Worm (Caenorhabditis elegans) whole organism, mixed stage, embryonic: ENCODE measurements around the gene cyk-7.

ENCODE experiments used
- M03D4.4 ChIP-seq: sonication (generic microtip); optimal IDR thresholded peaks from 2 replicates; lab custom pipeline; 2017; ENCODE audit warnings: mild to moderate bottlenecking, missing genetic modification characterization, missing compliant biosample characterization
- blmp-1 ChIP-seq: fragments of 150-350 bp; optimal IDR thresholded peaks from 2 replicates; lab custom pipeline; 2014; ENCODE audit warnings: missing biosample characterization, missing genetic modification characterization
- ceh-39 ChIP-seq: fragments of 150-350 bp; optimal IDR thresholded peaks from 2 replicates; lab custom pipeline; 2014; ENCODE audit warnings: missing biosample characterization, missing genetic modification characterization
- ceh-43 ChIP-seq: fragments of 200-800 bp; sonication (Bioruptor generic); optimal IDR thresholded peaks from 2 replicates; lab custom pipeline; 2018; ENCODE audit warnings: mild to moderate bottlenecking, missing genetic modification characterization, moderate library complexity, missing compliant biosample characterization
- ces-1 ChIP-seq: fragments of 150-350 bp; optimal IDR thresholded peaks from 2 replicates; lab custom pipeline; 2014; ENCODE audit warnings: missing biosample characterization, missing genetic modification reagents, missing genetic modification characterization
- drap-1 ChIP-seq: fragments of 200-800 bp; sonication (Bioruptor generic); optimal IDR thresholded peaks from 3 replicates; lab custom pipeline; 2018; ENCODE audit warnings: mild to moderate bottlenecking, missing genetic modification characterization, missing compliant biosample characterization
- elt-1 ChIP-seq: sonication (generic microtip); optimal IDR thresholded peaks from 2 replicates; lab custom pipeline; 2017; ENCODE audit warnings: missing genetic modification characterization, mild to moderate bottlenecking, missing compliant biosample characterization, antibody characterized with exemption, moderate library complexity, borderline replicate concordance; ENCODE audit not compliant: insufficient read depth
- hlh-1 ChIP-seq: fragments of 150-350 bp; optimal IDR thresholded peaks from 2 replicates; lab custom pipeline; 2014; ENCODE audit warnings: missing biosample characterization, missing genetic modification reagents, missing genetic modification characterization
- lin-13 ChIP-seq: fragments of 150-350 bp; optimal IDR thresholded peaks from 2 replicates; lab custom pipeline; 2014; ENCODE audit warnings: missing biosample characterization, missing genetic modification characterization
- lsy-2 ChIP-seq: fragments of 150-350 bp; optimal IDR thresholded peaks from 2 replicates; lab custom pipeline; 2014; ENCODE audit warnings: missing biosample characterization, missing genetic modification characterization
- mab-5 ChIP-seq: fragments of 150-350 bp; optimal IDR thresholded peaks from 2 replicates; lab custom pipeline; 2014; ENCODE audit warnings: missing biosample characterization, missing genetic modification characterization
- mep-1 ChIP-seq: fragments of 150-350 bp; optimal IDR thresholded peaks from 2 replicates; lab custom pipeline; 2017; ENCODE audit warnings: missing biosample characterization, missing genetic modification reagents, missing genetic modification characterization, inconsistent platforms
- mls-2 ChIP-seq: sonication (generic microtip); optimal IDR thresholded peaks from 2 replicates; lab custom pipeline; 2016; ENCODE audit warnings: mild to moderate bottlenecking, missing genetic modification characterization, moderate library complexity, missing compliant biosample characterization
- nhr-12 ChIP-seq: fragments of 150-350 bp; optimal IDR thresholded peaks from 2 replicates; lab custom pipeline; 2014; ENCODE audit warnings: missing biosample characterization, missing genetic modification characterization
- nhr-2 ChIP-seq: fragments of 150-350 bp; optimal IDR thresholded peaks from 2 replicates; lab custom pipeline; 2014; ENCODE audit warnings: missing biosample characterization, missing genetic modification characterization
- nhr-237 ChIP-seq: fragments of 150-350 bp; optimal IDR thresholded peaks from 2 replicates; lab custom pipeline; 2014; ENCODE audit warnings: missing biosample characterization, missing genetic modification characterization
- nhr-28 ChIP-seq: fragments of 150-350 bp; optimal IDR thresholded peaks from 2 replicates; lab custom pipeline; 2014; ENCODE audit warnings: missing biosample characterization, missing genetic modification characterization
- nhr-76 ChIP-seq: sonication (generic microtip); optimal IDR thresholded peaks from 2 replicates; lab custom pipeline; 2017; ENCODE audit warnings: missing biosample characterization, missing genetic modification characterization
- pha-4 ChIP-seq: fragments of 150-350 bp; optimal IDR thresholded peaks from 2 replicates; lab custom pipeline; 2018; ENCODE audit warnings: missing biosample characterization, missing genetic modification reagents, missing genetic modification characterization
- snpc-4 ChIP-seq: fragments of 150-350 bp; optimal IDR thresholded peaks from 2 replicates; lab custom pipeline; 2014; ENCODE audit warnings: missing biosample characterization, missing genetic modification characterization
- sptf-1 ChIP-seq: sonication (generic microtip); optimal IDR thresholded peaks from 2 replicates; lab custom pipeline; 2017; ENCODE audit warnings: mild to moderate bottlenecking, missing genetic modification characterization, moderate library complexity, missing compliant biosample characterization
- tbx-8 ChIP-seq: fragments of 200-800 bp; sonication (Bioruptor generic); optimal IDR thresholded peaks from 2 replicates; lab custom pipeline; 2018; ENCODE audit warnings: mild to moderate bottlenecking, missing genetic modification characterization, moderate library complexity, missing compliant biosample characterization
- unc-120 ChIP-seq: sonication (generic microtip); optimal IDR thresholded peaks from 2 replicates; lab custom pipeline; 2017; ENCODE audit warnings: missing genetic modification characterization, missing compliant biosample characterization; ENCODE audit not compliant: poor library complexity, severe bottlenecking
- unc-39 ChIP-seq: fragments of 150-350 bp; optimal IDR thresholded peaks from 2 replicates; lab custom pipeline; 2014; ENCODE audit warnings: missing biosample characterization, missing genetic modification characterization
- unc-62 ChIP-seq: fragments of 150-350 bp; optimal IDR thresholded peaks from 2 replicates; lab custom pipeline; 2014; ENCODE audit warnings: missing biosample characterization, missing genetic modification reagents, missing genetic modification characterization
- ztf-11 ChIP-seq: fragments of 150-350 bp; optimal IDR thresholded peaks from 2 replicates; lab custom pipeline; 2014; ENCODE audit warnings: missing biosample characterization, missing genetic modification characterization

The cyk-7 gene

DNA sequence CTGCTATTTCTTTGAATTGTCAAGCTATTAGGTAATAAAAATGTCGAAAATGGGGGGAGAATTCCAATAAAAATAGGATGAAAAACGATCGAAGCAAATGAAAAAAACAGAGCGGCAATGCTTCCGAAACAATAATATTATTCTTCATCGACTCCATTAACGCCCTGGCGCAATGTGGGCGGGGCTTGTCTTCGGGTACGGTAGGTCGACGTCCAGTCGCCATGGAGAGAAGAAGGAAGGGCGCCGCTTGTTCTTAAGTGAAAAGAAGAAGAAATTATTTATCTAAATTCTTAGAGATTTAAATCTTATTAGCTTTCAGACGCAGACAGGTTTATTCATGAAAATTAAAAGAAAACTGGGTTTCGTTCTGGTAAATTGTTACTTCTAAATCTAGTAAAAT is 3.0 kb downstream of the cyk-7 start:
- TF ChIP-seq nhr-237 (tag; lab: Kevin White, UChicago), result no peak
- TF ChIP-seq drap-1 (GFP tag; lab: Kevin White, UChicago), result no peak
- peak; percentile 83 for TF ChIP-seq lsy-2 (tag; lab: Kevin White, UChicago)
- no peak for TF ChIP-seq sptf-1
- TF ChIP-seq pha-4 (tag; lab: Kevin White, UChicago), result no peak
- TF ChIP-seq snpc-4, result no peak
- TF ChIP-seq, all 35 proteins: peak for 1

- TF ChIP-seq unc-62 (GFP tag; lab: Kevin White, UChicago), result peak; percentile 63
- TF ChIP-seq drap-1 (GFP tag; lab: Kevin White, UChicago), result no peak
- TF ChIP-seq tbx-8, result no peak
- no peak for TF ChIP-seq ceh-43 (GFP tag; lab: Kevin White, UChicago)
- TF ChIP-seq ces-1 (GFP tag; lab: Kevin White, UChicago), result no peak
- peak; percentile 59 for TF ChIP-seq lsy-2 (tag; lab: Kevin White, UChicago)
- TF ChIP-seq mab-5 (tag; lab: Kevin White, UChicago), result peak; percentile 51
Measured at ce11 chrIII:7790522-7790921, 4.7 kb downstream of the cyk-7 start.

- TF ChIP-seq mls-2 (tag; lab: Kevin White, UChicago) (no peak), lin-13 (tag; lab: Kevin White, UChicago) (no peak), nhr-12 (tag; lab: Kevin White, UChicago) (no peak), M03D4.4 (tag; lab: Kevin White, UChicago) (no peak), blmp-1 (no peak), tbx-8 (no peak), elt-1 (tag; lab: Kevin White, UChicago) (no peak), mab-5 (tag; lab: Kevin White, UChicago) (peak; percentile 76)
Measured at ce11 chrIII:7788410-7788809, 6.8 kb downstream of the cyk-7 start.

ce11 chrIII:7784201-7784600 is 11.0 kb downstream of the cyk-7 start:
- TF ChIP-seq unc-62 (GFP tag; lab: Kevin White, UChicago) (peak; percentile 56), unc-120 (tag; lab: Kevin White, UChicago) (peak; percentile 11), M03D4.4 (tag; lab: Kevin White, UChicago) (no peak), mab-5 (tag; lab: Kevin White, UChicago) (peak; percentile 100), nhr-2 (tag; lab: Kevin White, UChicago) (no peak), lsy-2 (tag; lab: Kevin White, UChicago) (peak; percentile 25), mls-2 (tag; lab: Kevin White, UChicago) (no peak), ceh-43 (GFP tag; lab: Kevin White, UChicago) (no peak), blmp-1 (no peak), nhr-12 (tag; lab: Kevin White, UChicago) (no peak), ces-1 (GFP tag; lab: Kevin White, UChicago) (no peak)

- TF ChIP-seq unc-39 (tag; lab: Kevin White, UChicago) (no peak), nhr-76 (tag; lab: Kevin White, UChicago) (no peak), sptf-1 (no peak), ceh-39 (tag; lab: Kevin White, UChicago) (no peak), blmp-1 (no peak), unc-120 (tag; lab: Kevin White, UChicago) (no peak), ztf-11 (tag; lab: Kevin White, UChicago) (no peak), ces-1 (GFP tag; lab: Kevin White, UChicago) (no peak), mep-1 (tag; lab: Kevin White, UChicago) (no peak), mls-2 (tag; lab: Kevin White, UChicago) (no peak), nhr-28 (no peak), snpc-4 (no peak)
Measured at ce11 chrIII:7783354-7783753, 11.9 kb downstream of the cyk-7 start, which contains the start of gene mab-5. mab-5 (minus strand) TSS chrIII:7783454.

- TF ChIP-seq mep-1 (tag; lab: Kevin White, UChicago) (no peak), nhr-76 (tag; lab: Kevin White, UChicago) (no peak), nhr-2 (tag; lab: Kevin White, UChicago) (peak; percentile 12), hlh-1 (tag; lab: Kevin White, UChicago) (peak; percentile 84), snpc-4 (no peak), mab-5 (tag; lab: Kevin White, UChicago) (peak; percentile 95), lin-13 (tag; lab: Kevin White, UChicago) (no peak), unc-62 (GFP tag; lab: Kevin White, UChicago) (peak; percentile 92), unc-120 (tag; lab: Kevin White, UChicago) (peak; percentile 27)
Measured at ce11 chrIII:7780566-7781238, 14.5 kb downstream of the cyk-7 start.
